Fruit fly (Drosophila melanogaster): ENCODE results near the gene Ctl2.

The Ctl2 gene

dm6 chr3R:29075631-29076398, 47.4 kb upstream of the Ctl2 start:
- TF ChIP-seq Hnf4 (GFP tag; optimal IDR thresholded peaks at IDR 0.05) (peak; percentile 74), Mio (GFP tag; optimal IDR thresholded peaks at IDR 0.05) (peak; percentile 42), brk (GFP tag; optimal IDR thresholded peaks at IDR 0.05) (peak; percentile 22), h (GFP tag; optimal IDR thresholded peaks at IDR 0.05) (peak; percentile 79), br (GFP tag; optimal IDR thresholded peaks at IDR 0.05) (peak; percentile 68), sage (GFP tag; optimal IDR thresholded peaks at IDR 0.05) (no peak), dmrt93B (GFP tag; optimal IDR thresholded peaks at IDR 0.05) (peak; percentile 37), Rel (GFP tag; optimal IDR thresholded peaks at IDR 0.05) (no peak), Rel (tag; optimal IDR thresholded peaks at IDR 0.05) (peak; percentile 30), pan (optimal IDR thresholded peaks at IDR 0.05) (no peak), sv (GFP tag; optimal IDR thresholded peaks at IDR 0.05) (no peak), ey (GFP tag; optimal IDR thresholded peaks at IDR 0.05) (peak; percentile 81), N (GFP tag; optimal IDR thresholded peaks at IDR 0.05) (no peak), CrebA (GFP tag; optimal IDR thresholded peaks at IDR 0.05; ENCODE audit: borderline replicate concordance) (no peak), dl (GFP tag; optimal IDR thresholded peaks at IDR 0.05; ENCODE audit: insufficient read depth in 1 of 2, partially characterized antibody in 2 of 2) (no peak), Hr83 (GFP tag; optimal IDR thresholded peaks at IDR 0.05; ENCODE audit: poor library complexity, severe bottlenecking) (peak; percentile 39), GATAd (GFP tag; optimal IDR thresholded peaks at IDR 0.05) (peak; percentile 48), Sp1 (GFP tag; optimal IDR thresholded peaks at IDR 0.05) (peak; percentile 76), woc (GFP tag; optimal IDR thresholded peaks at IDR 0.05) (peak; percentile 75), rgr (GFP tag; optimal IDR thresholded peaks at IDR 0.05) (peak; percentile 80), Jra (GFP tag; optimal IDR thresholded peaks at IDR 0.05) (peak; percentile 59), jim (GFP tag; optimal IDR thresholded peaks at IDR 0.05) (no peak), tai (GFP tag; optimal IDR thresholded peaks at IDR 0.05) (peak; percentile 68), Vsx2 (GFP tag; optimal IDR thresholded peaks at IDR 0.05; ENCODE audit: partially characterized antibody) (no peak), psq (GFP tag; optimal IDR thresholded peaks at IDR 0.05) (peak; percentile 51), fru (GFP tag; optimal IDR thresholded peaks at IDR 0.05) (peak; percentile 59), Abd-B (GFP tag; optimal IDR thresholded peaks at IDR 0.05) (no peak), OdsH (GFP tag; optimal IDR thresholded peaks at IDR 0.05) (peak; percentile 67), foxo (GFP tag; optimal IDR thresholded peaks at IDR 0.05) (peak in 1 of 2 experiments; percentile 68), CG32264 (GFP tag; optimal IDR thresholded peaks at IDR 0.05) (peak; percentile 52), dsf (GFP tag; optimal IDR thresholded peaks at IDR 0.05; ENCODE audit: borderline replicate concordance) (no peak), HLH106 (tag; optimal IDR thresholded peaks at IDR 0.05) (peak; percentile 74)

DNA sequence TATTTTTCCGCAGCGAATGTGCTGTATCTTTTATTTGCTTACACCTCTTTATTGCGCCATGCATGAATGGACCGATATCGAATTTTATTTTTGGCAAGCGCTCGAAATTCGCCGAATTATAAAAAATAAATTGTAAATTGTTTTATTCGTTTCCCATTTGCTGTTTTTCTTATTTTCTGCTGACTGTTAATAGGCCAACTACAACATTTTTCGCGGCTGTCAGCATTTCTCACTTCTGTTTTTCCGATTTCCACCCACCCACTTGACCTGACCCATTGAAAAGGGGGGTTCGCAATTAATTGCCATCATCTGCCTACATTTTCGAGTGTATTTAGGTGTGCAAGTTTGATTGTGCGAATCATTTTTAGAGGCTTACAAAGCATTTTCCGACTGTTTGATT, 46.6 kb upstream of the Ctl2 start:
- TF ChIP-seq tai (GFP tag; optimal IDR thresholded peaks at IDR 0.05) (no peak), foxo (GFP tag; optimal IDR thresholded peaks at IDR 0.05) (no peak), Hnf4 (GFP tag; optimal IDR thresholded peaks at IDR 0.05) (no peak), Vsx2 (GFP tag; optimal IDR thresholded peaks at IDR 0.05; ENCODE audit: partially characterized antibody) (no peak), N (GFP tag; optimal IDR thresholded peaks at IDR 0.05) (no peak), h (GFP tag; optimal IDR thresholded peaks at IDR 0.05) (no peak), brk (GFP tag; optimal IDR thresholded peaks at IDR 0.05) (no peak), Dif (GFP tag; optimal IDR thresholded peaks at IDR 0.05; ENCODE audit: partially characterized antibody) (no peak), Jra (GFP tag; optimal IDR thresholded peaks at IDR 0.05) (no peak), HLH106 (tag; optimal IDR thresholded peaks at IDR 0.05) (no peak), Hr83 (GFP tag; optimal IDR thresholded peaks at IDR 0.05; ENCODE audit: poor library complexity, severe bottlenecking) (no peak), Myc (optimal IDR thresholded peaks at IDR 0.05) (no peak), GATAd (GFP tag; optimal IDR thresholded peaks at IDR 0.05) (no peak), Hr78 (GFP tag; optimal IDR thresholded peaks at IDR 0.05) (no peak), psq (GFP tag; optimal IDR thresholded peaks at IDR 0.05) (no peak), woc (GFP tag; optimal IDR thresholded peaks at IDR 0.05) (no peak)

DNA sequence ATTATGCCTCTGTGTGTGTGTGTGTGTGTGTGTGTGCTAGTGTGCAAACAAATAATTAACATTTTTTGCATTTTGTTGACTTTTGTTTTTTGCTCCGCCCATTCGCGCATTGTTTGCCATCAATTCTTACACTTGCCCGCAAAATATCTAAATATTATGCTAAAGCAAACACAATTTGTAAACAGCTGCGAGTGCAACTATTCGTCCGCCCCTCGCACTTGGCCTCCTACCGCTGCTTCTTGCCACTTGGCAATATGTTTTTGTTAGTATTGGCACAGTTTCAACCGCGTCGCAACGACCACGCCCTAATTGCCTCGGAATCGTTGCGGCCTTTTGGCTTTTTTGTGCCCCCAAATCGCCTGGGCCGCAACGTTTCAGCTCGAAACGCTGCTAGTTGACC, 45.6 kb upstream of the Ctl2 start:
- TF ChIP-seq CrebA (GFP tag; optimal IDR thresholded peaks at IDR 0.05; ENCODE audit: borderline replicate concordance) (no peak), dl (GFP tag; optimal IDR thresholded peaks at IDR 0.05; ENCODE audit: insufficient read depth in 1 of 2, partially characterized antibody in 2 of 2) (no peak), fru (GFP tag; optimal IDR thresholded peaks at IDR 0.05) (no peak), Dfd (GFP tag; optimal IDR thresholded peaks at IDR 0.05) (no peak), Rel (GFP tag; optimal IDR thresholded peaks at IDR 0.05) (no peak), Rel (tag; optimal IDR thresholded peaks at IDR 0.05) (no peak), brk (GFP tag; optimal IDR thresholded peaks at IDR 0.05) (no peak), Hr83 (GFP tag; optimal IDR thresholded peaks at IDR 0.05; ENCODE audit: poor library complexity, severe bottlenecking) (no peak), woc (GFP tag; optimal IDR thresholded peaks at IDR 0.05) (no peak), jim (GFP tag; optimal IDR thresholded peaks at IDR 0.05) (no peak), Mio (GFP tag; optimal IDR thresholded peaks at IDR 0.05) (no peak), Dif (GFP tag; optimal IDR thresholded peaks at IDR 0.05; ENCODE audit: partially characterized antibody) (no peak), Myc (optimal IDR thresholded peaks at IDR 0.05) (no peak), Vsx2 (GFP tag; optimal IDR thresholded peaks at IDR 0.05; ENCODE audit: partially characterized antibody) (no peak), rgr (GFP tag; optimal IDR thresholded peaks at IDR 0.05) (no peak)
